Fruit fly (Drosophila melanogaster): Measurements from ENCODE around the gene Nup133.

The Nup133 gene

DNA sequence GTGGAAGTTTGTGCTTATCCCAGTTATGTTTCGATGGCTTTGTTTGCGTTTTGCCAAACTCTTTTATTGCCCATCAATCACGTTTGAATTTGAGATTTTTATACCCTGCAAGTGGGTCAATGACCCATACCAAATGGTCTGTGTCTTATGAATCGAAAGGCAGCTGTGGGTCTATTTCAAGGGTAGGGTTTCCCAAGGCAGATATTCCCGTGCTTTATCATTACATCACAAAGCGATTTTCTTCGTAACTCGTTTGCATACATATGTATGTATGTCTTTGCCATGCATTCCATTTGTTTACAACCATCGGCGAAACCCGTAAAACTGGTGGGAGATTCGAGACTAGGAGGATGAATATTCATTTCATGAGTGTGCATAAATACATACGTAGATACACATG lies 15.0 kb upstream of the Nup133 start:
- TF ChIP-seq Dll (optimal IDR thresholded peaks at IDR 0.05), result no peak
- TF ChIP-seq psq (optimal IDR thresholded peaks at IDR 0.05), result no peak
- no peak for TF ChIP-seq EcR (GFP tag; optimal IDR thresholded peaks at IDR 0.05)
- TF ChIP-seq CG8478 (optimal IDR thresholded peaks at IDR 0.05), result no peak
- TF ChIP-seq pan (optimal IDR thresholded peaks at IDR 0.05), result no peak
- TF ChIP-seq usp (GFP tag; optimal IDR thresholded peaks at IDR 0.05), result no peak

DNA sequence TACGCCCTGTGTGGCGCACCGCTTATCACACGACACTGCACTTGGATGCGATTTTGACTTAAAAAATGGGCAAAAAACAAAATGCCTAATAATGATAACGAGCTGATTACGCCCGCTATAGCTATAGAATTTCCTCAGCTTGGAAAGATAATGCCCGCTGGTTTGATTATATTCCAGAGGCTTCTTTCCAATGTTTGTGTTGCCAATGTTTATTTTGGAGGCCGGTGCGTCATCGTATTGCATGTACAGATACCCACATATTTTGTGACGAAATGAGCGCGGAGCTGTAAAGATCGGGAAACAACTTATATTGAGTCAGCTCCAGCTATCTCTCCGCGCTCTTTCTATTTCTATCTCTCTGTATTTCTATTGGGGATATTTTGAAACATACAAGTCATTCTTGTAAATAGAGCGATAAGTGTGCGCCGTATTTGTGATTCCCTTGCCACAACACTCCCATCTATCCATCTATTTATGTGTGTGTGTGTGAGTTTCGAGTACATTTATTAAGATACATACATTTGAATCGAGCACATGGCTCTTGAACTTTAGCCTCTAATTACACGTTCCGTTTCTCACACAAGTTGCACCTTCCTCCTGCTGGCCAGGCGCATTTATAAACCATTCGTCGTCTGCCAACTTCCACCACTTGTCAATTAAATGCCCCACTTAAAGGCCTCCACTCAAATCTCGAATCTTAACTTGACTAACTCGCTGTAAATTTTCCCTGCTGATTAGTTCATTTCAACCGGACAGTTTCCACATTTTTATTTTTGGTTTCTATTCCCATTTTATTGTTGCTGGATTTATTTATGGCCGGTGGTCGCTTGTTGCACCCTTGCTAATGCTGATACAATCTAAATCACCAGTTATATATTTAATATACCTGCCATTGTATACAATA lies 6.1 kb upstream of the Nup133 start:
- no peak for TF ChIP-seq pan (optimal IDR thresholded peaks at IDR 0.05)
- TF ChIP-seq usp (GFP tag; optimal IDR thresholded peaks at IDR 0.05), result no peak
- no peak for TF ChIP-seq EcR (GFP tag; optimal IDR thresholded peaks at IDR 0.05)
- no peak for TF ChIP-seq Dll (optimal IDR thresholded peaks at IDR 0.05)
- TF ChIP-seq psq (optimal IDR thresholded peaks at IDR 0.05), result no peak
- no peak for TF ChIP-seq CG8478 (optimal IDR thresholded peaks at IDR 0.05)

DNA sequence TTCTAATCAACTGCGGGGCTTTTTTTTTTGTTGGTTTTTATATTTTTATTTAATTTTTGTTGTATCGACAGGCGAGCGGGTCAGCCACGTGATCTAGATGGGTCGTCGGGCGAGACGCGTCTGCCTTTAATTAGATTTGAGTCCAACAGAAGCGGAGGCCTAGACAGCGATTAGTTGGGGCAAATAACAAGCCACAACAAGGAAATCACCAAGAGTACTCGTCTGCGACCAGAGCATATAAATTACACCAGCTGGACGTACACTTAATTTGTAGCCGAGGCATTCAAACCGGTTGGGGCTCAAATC lies 5.5 kb upstream of the Nup133 start:
- TF ChIP-seq pan (optimal IDR thresholded peaks at IDR 0.05), result no peak
- no peak for TF ChIP-seq EcR (GFP tag; optimal IDR thresholded peaks at IDR 0.05)
- no peak for TF ChIP-seq CG8478 (optimal IDR thresholded peaks at IDR 0.05)
- TF ChIP-seq psq (optimal IDR thresholded peaks at IDR 0.05), result no peak
- no peak for TF ChIP-seq Dll (optimal IDR thresholded peaks at IDR 0.05)
- no peak for TF ChIP-seq usp (GFP tag; optimal IDR thresholded peaks at IDR 0.05)

DNA sequence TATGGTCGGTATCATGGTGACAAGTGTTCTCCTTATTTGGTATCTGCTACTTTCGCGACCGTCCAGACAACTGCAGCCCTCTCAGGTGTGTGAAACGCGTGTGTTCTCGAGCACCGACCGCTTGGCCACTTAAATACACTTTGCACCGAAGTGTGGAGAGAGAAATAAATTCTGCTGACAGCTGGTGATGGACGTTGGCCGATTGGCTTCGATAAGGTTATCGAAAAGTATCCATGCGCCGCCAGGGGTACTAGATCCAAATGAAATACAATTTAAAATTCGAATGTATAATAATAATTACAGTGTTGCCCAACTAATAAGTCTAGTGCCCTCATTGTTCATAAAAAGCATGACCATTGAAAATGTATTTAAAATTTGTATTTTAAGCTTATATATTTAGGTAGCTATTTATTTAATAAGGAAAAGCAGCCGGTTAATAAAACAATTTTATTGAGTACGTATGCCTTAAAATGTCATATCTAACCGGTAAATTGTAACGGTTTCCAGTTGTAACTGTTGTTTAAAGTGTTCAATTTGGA lies 4.0 kb upstream of the Nup133 start, which contains the start of the genes Gclm and CG17625:
TSS of gene Gclm (minus strand) at position 175 of the 539 bp plus-strand sequence.
TSS of gene CG17625 (plus strand) at position 514 of the 539 bp plus-strand sequence.
- TF ChIP-seq pan (optimal IDR thresholded peaks at IDR 0.05) (no peak), CG8478 (optimal IDR thresholded peaks at IDR 0.05) (no peak), psq (optimal IDR thresholded peaks at IDR 0.05) (no peak), Dll (optimal IDR thresholded peaks at IDR 0.05) (no peak), usp (GFP tag; optimal IDR thresholded peaks at IDR 0.05) (no peak), EcR (GFP tag; optimal IDR thresholded peaks at IDR 0.05) (no peak)

DNA sequence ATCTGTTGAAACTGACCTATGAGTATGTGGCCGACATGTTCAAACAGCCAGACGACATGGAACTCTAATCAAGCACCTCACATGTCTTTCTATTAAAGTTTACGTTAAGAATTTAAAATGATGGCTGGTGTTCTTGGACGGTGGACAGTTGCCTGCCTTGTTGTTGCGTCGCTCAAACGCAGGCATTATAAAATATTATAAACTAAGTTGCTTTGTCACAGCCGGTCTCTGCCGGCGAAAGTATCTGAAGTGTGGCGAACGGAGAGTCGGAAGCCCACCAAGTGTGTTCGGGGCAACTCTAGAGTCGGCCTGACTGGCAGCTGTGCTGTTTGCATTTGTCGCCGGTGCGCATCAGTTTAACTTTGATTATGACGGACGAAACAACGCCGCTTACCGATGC lies 4.3 kb downstream of the Nup133 start, which contains the start of gene cd:
TSS of gene cd (plus strand) at position 301 of the 400 bp plus-strand sequence.
- TF ChIP-seq pan (optimal IDR thresholded peaks at IDR 0.05) (no peak), CG8478 (optimal IDR thresholded peaks at IDR 0.05) (no peak), EcR (GFP tag; optimal IDR thresholded peaks at IDR 0.05) (no peak), Dll (optimal IDR thresholded peaks at IDR 0.05) (no peak), usp (GFP tag; optimal IDR thresholded peaks at IDR 0.05) (no peak)

DNA sequence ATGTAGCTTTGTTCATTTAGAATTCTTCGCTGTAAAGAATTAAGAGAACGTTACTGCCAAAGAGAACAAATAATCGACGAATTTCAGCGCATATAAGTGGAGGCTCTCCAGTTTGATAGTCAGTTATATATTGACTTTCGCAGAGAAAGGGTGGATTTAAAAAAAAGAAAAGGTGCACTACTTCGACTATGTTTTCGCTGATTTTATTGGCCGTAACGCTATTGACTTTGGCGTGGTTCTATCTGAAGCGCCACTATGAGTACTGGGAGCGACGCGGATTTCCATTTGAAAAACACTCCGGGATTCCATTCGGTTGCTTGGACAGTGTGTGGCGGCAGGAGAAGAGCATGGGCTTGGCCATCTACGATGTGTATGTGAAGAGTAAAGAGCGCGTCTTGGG lies 7.8 kb downstream of the Nup133 start, which contains the start of gene Cyp6d4:
TSS of gene Cyp6d4 (plus strand) at position 112 of the 400 bp plus-strand sequence.
- TF ChIP-seq pan (optimal IDR thresholded peaks at IDR 0.05) (no peak), psq (optimal IDR thresholded peaks at IDR 0.05) (no peak), usp (GFP tag; optimal IDR thresholded peaks at IDR 0.05) (no peak)

DNA sequence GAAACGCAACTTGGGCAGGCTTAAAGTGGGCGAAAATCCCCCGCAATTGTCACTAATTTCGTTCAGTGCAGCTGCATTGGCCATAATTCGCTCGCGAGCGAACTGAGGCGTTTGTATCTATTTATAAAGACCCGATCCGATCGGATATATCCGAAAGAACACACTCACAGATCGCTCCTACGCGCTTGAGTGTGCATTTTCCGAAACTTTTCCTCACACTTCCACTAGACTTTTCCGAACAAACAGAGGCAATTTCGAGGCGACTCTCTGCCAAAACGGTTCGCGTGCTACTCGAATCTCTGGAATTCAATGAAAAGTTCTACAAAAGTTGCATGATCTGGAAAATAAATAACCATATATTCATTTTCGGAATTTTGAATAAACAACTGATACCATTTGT lies 11.4 kb downstream of the Nup133 start, which contains the start of the genes CG6972 and CCAP:
TSS of gene CG6972 (plus strand) at position 215 of the 400 bp plus-strand sequence.
TSS of gene CCAP (minus strand) at position 292 of the 400 bp plus-strand sequence.
- TF ChIP-seq CG8478 (optimal IDR thresholded peaks at IDR 0.05), result no peak
- no peak for TF ChIP-seq Dll (optimal IDR thresholded peaks at IDR 0.05)
- TF ChIP-seq pan (optimal IDR thresholded peaks at IDR 0.05), result no peak
- no peak for TF ChIP-seq psq (optimal IDR thresholded peaks at IDR 0.05)
- TF ChIP-seq EcR (GFP tag; optimal IDR thresholded peaks at IDR 0.05), result no peak
- TF ChIP-seq usp (GFP tag; optimal IDR thresholded peaks at IDR 0.05), result no peak

DNA sequence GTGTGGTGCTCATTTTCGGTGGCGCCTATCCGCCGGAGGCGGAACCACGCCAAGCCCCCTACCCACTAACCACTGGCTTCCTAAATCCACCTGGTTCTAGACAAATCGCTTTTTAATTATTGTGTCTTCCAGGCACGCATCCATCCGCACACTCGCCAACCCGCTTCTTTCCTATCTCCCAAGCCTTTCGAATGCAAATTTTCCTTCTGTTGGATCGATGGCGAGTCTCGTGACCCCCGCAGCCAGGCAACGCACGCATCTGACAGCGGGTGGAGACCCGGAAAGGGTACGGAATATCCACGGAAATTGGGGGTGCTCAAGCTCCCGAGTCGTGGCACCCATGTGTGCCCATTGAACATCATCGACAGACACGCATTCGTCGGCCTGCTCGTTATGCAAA lies 16.8 kb downstream of the Nup133 start, which contains the start of gene CG13842:
TSS of gene CG13842 (minus strand) at position 101 of the 400 bp plus-strand sequence.
- TF ChIP-seq pan (optimal IDR thresholded peaks at IDR 0.05) (no peak), Dll (optimal IDR thresholded peaks at IDR 0.05) (no peak), psq (optimal IDR thresholded peaks at IDR 0.05) (no peak), CG8478 (optimal IDR thresholded peaks at IDR 0.05) (no peak)

DNA sequence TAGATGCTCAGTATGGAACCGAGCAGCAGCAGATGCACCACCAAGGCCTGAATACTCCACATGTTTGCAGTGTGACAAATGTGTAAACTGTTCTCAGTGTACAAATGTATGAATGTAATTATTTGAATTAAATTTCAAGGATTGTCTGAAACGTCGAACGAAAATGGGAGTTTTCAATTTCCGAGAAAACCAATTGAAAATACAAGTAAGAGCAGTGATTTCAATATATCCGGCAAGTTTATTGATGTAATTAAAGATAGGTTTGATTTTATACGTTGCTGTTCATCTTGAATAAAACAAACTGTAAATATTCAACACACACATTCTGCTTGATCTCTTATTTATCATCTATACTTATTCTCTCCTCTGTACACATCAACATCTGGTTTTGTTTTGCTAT lies 20.3 kb downstream of the Nup133 start, which contains the start of gene CG4907:
TSS of gene CG4907 (minus strand) at position 101 of the 400 bp plus-strand sequence.
- TF ChIP-seq usp (GFP tag; optimal IDR thresholded peaks at IDR 0.05) (no peak), psq (optimal IDR thresholded peaks at IDR 0.05) (no peak), EcR (GFP tag; optimal IDR thresholded peaks at IDR 0.05) (no peak), Dll (optimal IDR thresholded peaks at IDR 0.05) (no peak), CG8478 (optimal IDR thresholded peaks at IDR 0.05) (no peak), pan (optimal IDR thresholded peaks at IDR 0.05) (no peak)

DNA sequence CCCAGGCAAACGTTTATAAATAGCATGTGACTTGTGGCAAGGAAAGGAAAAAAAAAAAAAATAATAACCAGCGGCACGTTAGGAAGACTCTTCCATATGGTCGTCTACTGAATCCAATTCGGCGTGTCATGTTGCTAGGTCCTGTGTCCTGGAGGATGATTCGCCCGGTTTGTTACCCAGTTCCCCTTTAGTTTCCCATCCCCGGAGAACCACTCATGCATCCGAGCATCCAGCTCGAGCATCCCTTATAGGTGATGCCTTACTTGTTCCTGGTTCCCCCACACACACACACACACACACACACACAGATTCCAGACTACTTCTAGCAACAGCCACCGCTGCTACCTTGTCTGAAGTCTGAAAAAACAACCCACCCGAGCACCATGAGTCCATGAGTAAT lies 27.5 kb downstream of the Nup133 start:
- TF ChIP-seq EcR (GFP tag; optimal IDR thresholded peaks at IDR 0.05) (no peak), pan (optimal IDR thresholded peaks at IDR 0.05) (no peak)

DNA sequence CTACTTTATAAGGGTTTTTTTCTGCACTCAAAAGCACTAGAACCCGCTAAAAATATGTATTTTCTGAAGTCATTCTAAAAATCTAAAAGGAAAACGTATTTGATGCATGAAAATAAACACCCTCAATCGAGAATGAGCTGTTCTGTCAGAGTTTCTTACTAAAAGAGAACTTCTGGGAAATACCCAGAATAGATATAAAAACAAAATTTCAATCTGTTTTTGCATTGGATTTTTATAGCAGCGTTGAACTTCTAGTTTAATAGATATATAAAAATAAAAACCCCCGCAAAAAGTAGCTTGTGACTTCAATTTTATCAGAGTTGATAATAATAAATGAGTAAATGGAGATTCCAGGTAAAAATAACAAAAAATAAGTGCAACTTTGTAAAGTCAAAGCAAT lies 28.0 kb downstream of the Nup133 start:
- TF ChIP-seq EcR (GFP tag; optimal IDR thresholded peaks at IDR 0.05), result no peak
- TF ChIP-seq CG8478 (optimal IDR thresholded peaks at IDR 0.05), result no peak
- TF ChIP-seq Dll (optimal IDR thresholded peaks at IDR 0.05), result no peak
- no peak for TF ChIP-seq usp (GFP tag; optimal IDR thresholded peaks at IDR 0.05)
- no peak for TF ChIP-seq psq (optimal IDR thresholded peaks at IDR 0.05)
- no peak for TF ChIP-seq pan (optimal IDR thresholded peaks at IDR 0.05)

DNA sequence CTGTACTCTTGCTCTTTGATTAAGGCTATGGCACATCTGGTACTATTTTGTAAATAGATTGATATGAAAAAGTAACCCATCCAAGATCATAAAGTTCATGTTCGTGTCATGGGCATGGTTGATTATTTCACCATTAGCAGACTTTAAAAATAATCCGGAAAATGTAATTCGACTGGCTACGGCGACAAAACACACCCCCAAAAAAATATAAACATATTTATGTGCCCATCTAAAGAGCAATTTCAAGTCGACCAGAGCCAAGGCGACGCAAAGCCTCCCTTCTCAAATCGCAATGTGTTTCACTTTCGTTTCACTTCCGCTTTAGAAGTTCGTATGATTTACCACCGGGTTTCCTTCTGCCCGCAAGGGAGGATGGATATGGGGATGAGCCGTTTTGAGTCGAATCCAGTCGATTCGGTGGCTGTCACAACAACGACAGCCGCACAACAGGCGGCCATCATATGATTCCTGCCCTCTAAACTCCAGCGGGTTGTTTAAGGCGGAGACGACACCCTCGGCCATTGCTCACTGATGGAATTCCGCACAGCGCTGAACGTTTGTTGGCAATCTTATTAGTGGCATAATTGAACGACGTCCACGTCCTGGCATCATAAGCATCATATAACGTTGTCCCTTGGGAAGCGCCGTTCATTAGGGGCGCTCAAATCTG lies 28.7 kb downstream of the Nup133 start:
- no peak for TF ChIP-seq psq (optimal IDR thresholded peaks at IDR 0.05)
- TF ChIP-seq usp (GFP tag; optimal IDR thresholded peaks at IDR 0.05), result no peak
- TF ChIP-seq EcR (GFP tag; optimal IDR thresholded peaks at IDR 0.05), result no peak
- TF ChIP-seq pan (optimal IDR thresholded peaks at IDR 0.05), result no peak
- TF ChIP-seq Dll (optimal IDR thresholded peaks at IDR 0.05), result no peak
